Fruit fly (Drosophila melanogaster): ENCODE measurements around the gene CG15824.

CG15824 gene

dm6 chr2L:889799-890198 is 4.9 kb upstream of the CG15824 start (continued):
- peak; percentile 56 for TF ChIP-seq gem (tag; optimal IDR thresholded peaks at IDR 0.05)
- 0 out of 2 replicates have a peak, but pooled peaks have one; percentile 18 for TF ChIP-seq sens-2 (GFP tag; IDR thresholded peaks at IDR 0.05)
- TF ChIP-seq CG7928 (GFP tag; optimal IDR thresholded peaks at IDR 0.05): no peak
- 0 out of 2 replicates have a peak, but pooled peaks have one; percentile 19 for TF ChIP-seq ssp (GFP tag; IDR thresholded peaks at IDR 0.05)
- peak; percentile 41 for TF ChIP-seq CG12391 (tag; optimal IDR thresholded peaks at IDR 0.05)
- TF ChIP-seq CG3726 (GFP tag; IDR thresholded peaks at IDR 0.05): 0 out of 3 replicates have a peak, but pooled peaks have one; percentile 35
- TF ChIP-seq Asciz (GFP tag; optimal IDR thresholded peaks at IDR 0.05): no peak
- TF ChIP-seq CG11093 (GFP tag; IDR thresholded peaks at IDR 0.05): no peak
- TF ChIP-seq Oli (tag; optimal IDR thresholded peaks at IDR 0.05): peak; percentile 12
- peak; percentile 43; the same call in 1 of the 3 replicates for TF ChIP-seq Aef1 (GFP tag; IDR thresholded peaks at IDR 0.05)
- TF ChIP-seq croc (GFP tag; conservative IDR thresholded peaks at IDR 0.05): peak; percentile 14; the same call in 1 of the 3 replicates
- TF ChIP-seq CG7372 (GFP tag; IDR thresholded peaks at IDR 0.05): no peak
- TF ChIP-seq CG17328 (GFP tag; IDR thresholded peaks at IDR 0.05): peak; percentile 63
- peak; percentile 58 for TF ChIP-seq D19B (GFP tag; optimal IDR thresholded peaks at IDR 0.05)
- peak; percentile 5 for TF ChIP-seq Atf3 (GFP tag; optimal IDR thresholded peaks at IDR 0.05)
- peak; percentile 40; the same call in 1 of the 3 replicates for TF ChIP-seq CG2889 (GFP tag; IDR thresholded peaks at IDR 0.05)
- TF ChIP-seq CG12942 (GFP tag; optimal IDR thresholded peaks at IDR 0.05): peak; percentile 2
- peak; percentile 39 for TF ChIP-seq Xbp1 (GFP tag; optimal IDR thresholded peaks at IDR 0.05)
- TF ChIP-seq Chrac-16 (GFP tag; optimal IDR thresholded peaks at IDR 0.05): peak; percentile 42
- TF ChIP-seq CG31388 (GFP tag; optimal IDR thresholded peaks at IDR 0.05): no peak
- TF ChIP-seq CG2678 (tag; optimal IDR thresholded peaks at IDR 0.05): peak; percentile 22
- peak; percentile 11 for TF ChIP-seq ewg (GFP tag; optimal IDR thresholded peaks at IDR 0.05)
- TF ChIP-seq exex (tag; optimal IDR thresholded peaks at IDR 0.05): no peak
- TF ChIP-seq wor (GFP tag; IDR thresholded peaks at IDR 0.05): peak; percentile 28; the same call in 1 of the 2 replicates
- TF ChIP-seq mld (GFP tag; IDR thresholded peaks at IDR 0.05; ENCODE audit: partially characterized antibody): no peak
- peak; percentile 75 for TF ChIP-seq CG12769 (tag; optimal IDR thresholded peaks at IDR 0.05)
- TF ChIP-seq crol (GFP tag; IDR thresholded peaks at IDR 0.05): 0 out of 2 replicates have a peak, but pooled peaks have one; percentile 9
- no peak for TF ChIP-seq pros (GFP tag; optimal IDR thresholded peaks at IDR 0.05)
- no peak for TF ChIP-seq emc (GFP tag; optimal IDR thresholded peaks at IDR 0.05)
- peak; percentile 48 for TF ChIP-seq CG2120 (GFP tag; optimal IDR thresholded peaks at IDR 0.05)
- no peak for TF ChIP-seq Tbp (GFP tag; optimal IDR thresholded peaks at IDR 0.05)
- TF ChIP-seq Sox102F (GFP tag; optimal IDR thresholded peaks at IDR 0.05): peak; percentile 61

- TF ChIP-seq Lpt (GFP tag; optimal IDR thresholded peaks at IDR 0.05) (no peak), CG7357 (GFP tag; IDR thresholded peaks at IDR 0.05) (0 out of 3 replicates have a peak, but pooled peaks have one; percentile 22), CTCF (GFP tag; optimal IDR thresholded peaks at IDR 0.05) (peak; percentile 44)
Measured at dm6 chr2L:887788-888187, 2.8 kb upstream of the CG15824 start.

- TF ChIP-seq Meics (GFP tag; optimal IDR thresholded peaks at IDR 0.05) (peak; percentile 29), dmrt99B (tag; optimal IDR thresholded peaks at IDR 0.05) (peak; percentile 54), mam (GFP tag; optimal IDR thresholded peaks at IDR 0.05) (peak; percentile 34), ATbp (GFP tag; optimal IDR thresholded peaks at IDR 0.05) (peak; percentile 7), lilli (GFP tag; optimal IDR thresholded peaks at IDR 0.05) (peak; percentile 17), CG43689 (GFP tag; IDR thresholded peaks at IDR 0.05) (no peak), Antp (GFP tag; optimal IDR thresholded peaks at IDR 0.05) (peak; percentile 4), CG13424 (tag; optimal IDR thresholded peaks at IDR 0.05) (peak; percentile 5), CG7372 (GFP tag; IDR thresholded peaks at IDR 0.05) (no peak), CG12391 (tag; optimal IDR thresholded peaks at IDR 0.05) (peak; percentile 14), CG7839 (tag; optimal IDR thresholded peaks at IDR 0.05) (peak; percentile 49), CG3281 (GFP tag; optimal IDR thresholded peaks at IDR 0.05) (peak; percentile 19), prd (optimal IDR thresholded peaks at IDR 0.05) (no peak), prd (GFP tag; IDR thresholded peaks at IDR 0.05) (peak; percentile 27; the same call in 1 of the 3 replicates), Stat92E (GFP tag; optimal IDR thresholded peaks at IDR 0.05) (no peak), CG12071 (GFP tag; optimal IDR thresholded peaks at IDR 0.05) (peak; percentile 11), ranshi (GFP tag; IDR thresholded peaks at IDR 0.05) (peak; percentile 15; the same call in 1 of the 2 replicates)
Measured at dm6 chr2L:886743-887142, 1.8 kb upstream of the CG15824 start.
